Worm (Caenorhabditis elegans) whole organism, mixed stage, embryonic: ENCODE measurements around the gene fbxa-184.

Source experiments
- blmp-1 ChIP-seq: fragments of 150-350 bp; optimal IDR thresholded peaks from 2 replicates; lab custom pipeline; 2014; ENCODE audit warnings: missing biosample characterization, missing genetic modification characterization
- nhr-12 ChIP-seq: fragments of 150-350 bp; optimal IDR thresholded peaks from 2 replicates; lab custom pipeline; 2014; ENCODE audit warnings: missing biosample characterization, missing genetic modification characterization
- nhr-76 ChIP-seq: sonication (generic microtip); optimal IDR thresholded peaks from 2 replicates; lab custom pipeline; 2017; ENCODE audit warnings: missing biosample characterization, missing genetic modification characterization
- pha-4 ChIP-seq: fragments of 150-350 bp; optimal IDR thresholded peaks from 2 replicates; lab custom pipeline; 2018; ENCODE audit warnings: missing biosample characterization, missing genetic modification reagents, missing genetic modification characterization
- snpc-4 ChIP-seq: fragments of 150-350 bp; optimal IDR thresholded peaks from 2 replicates; lab custom pipeline; 2014; ENCODE audit warnings: missing biosample characterization, missing genetic modification characterization
- unc-62 ChIP-seq: fragments of 150-350 bp; optimal IDR thresholded peaks from 2 replicates; lab custom pipeline; 2014; ENCODE audit warnings: missing biosample characterization, missing genetic modification reagents, missing genetic modification characterization
- ztf-11 ChIP-seq: fragments of 150-350 bp; optimal IDR thresholded peaks from 2 replicates; lab custom pipeline; 2014; ENCODE audit warnings: missing biosample characterization, missing genetic modification characterization

- TF ChIP-seq blmp-1 (tag; lab: Kevin White, UChicago) (no peak), snpc-4 (no peak), nhr-12 (tag; lab: Kevin White, UChicago) (no peak), ztf-11 (tag; lab: Kevin White, UChicago) (no peak), nhr-76 (tag; lab: Kevin White, UChicago) (no peak), unc-62 (GFP tag; lab: Kevin White, UChicago) (no peak), pha-4 (tag; lab: Kevin White, UChicago) (no peak)
These were observed 27.8 kb upstream of the fbxa-184 start, which contains the start of gene fbxb-26 for ce11 chrII:1682218-1682617.
